Worm (Caenorhabditis elegans): Measurements from ENCODE around the gene K09C8.2.

ce11 chrX:10928948-10929563 lies 30.2 kb upstream of the K09C8.2 start, which contains the start of gene dgn-1:
- TF ChIP-seq pqm-1 (tag; optimal IDR thresholded peaks at IDR 0.05) (no peak), ZK546.5 (tag; optimal IDR thresholded peaks at IDR 0.05) (no peak), sea-2 (GFP tag; optimal IDR thresholded peaks at IDR 0.05) (no peak), skn-1 (tag; optimal IDR thresholded peaks at IDR 0.05) (no peak), nhr-237 (tag; optimal IDR thresholded peaks at IDR 0.05) (no peak), nhr-25 (tag; optimal IDR thresholded peaks at IDR 0.05) (no peak), egl-5 (tag; optimal IDR thresholded peaks at IDR 0.05) (no peak), tbx-2 (tag; optimal IDR thresholded peaks at IDR 0.05) (no peak), nhr-77 (tag; optimal IDR thresholded peaks at IDR 0.05) (no peak), nhr-76 (tag; optimal IDR thresholded peaks at IDR 0.05) (no peak), unc-62 (GFP tag; optimal IDR thresholded peaks at IDR 0.05) (no peak), pha-4 (tag; optimal IDR thresholded peaks at IDR 0.05) (peak; percentile 26)

Data from whole organism, L3 larva.